Fruit fly (Drosophila melanogaster) S2 (cell line): ENCODE results near the gene CG11286.

Source experiments
- CG8478 ChIP-seq: fragments of >200 bp; optimal IDR thresholded peaks from 2 replicates; lab custom pipeline; 2018
- CTCF ChIP-seq, 2 experiments: fragments of >200 bp; optimal IDR thresholded peaks; 2 replicates each; lab custom pipeline; 2018

Gene CG11286

dm6 chr3R:7771656-7772055 lies at the start of gene CG11286:
TSS of gene CG11286 (minus strand) at chr3R:7771756.
- no peak for TF ChIP-seq CTCF (optimal IDR thresholded peaks at IDR 0.05; lab: Kevin White, UChicago)
- no peak for TF ChIP-seq CG8478 (lab: Kevin White, UChicago)

- TF ChIP-seq CG8478 (lab: Kevin White, UChicago) (no peak), CTCF (optimal IDR thresholded peaks at IDR 0.05; lab: Kevin White, UChicago) (no peak)
Observed at dm6 chr3R:7813981-7814529, 42.5 kb upstream of the CG11286 start, which contains the start of gene CG34384. TSS of gene CG34384 (plus strand) at chr3R:7814361.

dm6 chr3R:7813518-7813917 lies 42.0 kb upstream of the CG11286 start:
- TF ChIP-seq CTCF (optimal IDR thresholded peaks at IDR 0.05; lab: Kevin White, UChicago) (no peak), CG8478 (lab: Kevin White, UChicago) (no peak)

- no peak for TF ChIP-seq CTCF (optimal IDR thresholded peaks at IDR 0.05; lab: Kevin White, UChicago)
- no peak for TF ChIP-seq CG8478 (lab: Kevin White, UChicago)
Observed at dm6 chr3R:7811514-7811913, 40.0 kb upstream of the CG11286 start, which contains the start of gene CG31473. TSS of gene CG31473 (plus strand) at chr3R:7811814.

DNA sequence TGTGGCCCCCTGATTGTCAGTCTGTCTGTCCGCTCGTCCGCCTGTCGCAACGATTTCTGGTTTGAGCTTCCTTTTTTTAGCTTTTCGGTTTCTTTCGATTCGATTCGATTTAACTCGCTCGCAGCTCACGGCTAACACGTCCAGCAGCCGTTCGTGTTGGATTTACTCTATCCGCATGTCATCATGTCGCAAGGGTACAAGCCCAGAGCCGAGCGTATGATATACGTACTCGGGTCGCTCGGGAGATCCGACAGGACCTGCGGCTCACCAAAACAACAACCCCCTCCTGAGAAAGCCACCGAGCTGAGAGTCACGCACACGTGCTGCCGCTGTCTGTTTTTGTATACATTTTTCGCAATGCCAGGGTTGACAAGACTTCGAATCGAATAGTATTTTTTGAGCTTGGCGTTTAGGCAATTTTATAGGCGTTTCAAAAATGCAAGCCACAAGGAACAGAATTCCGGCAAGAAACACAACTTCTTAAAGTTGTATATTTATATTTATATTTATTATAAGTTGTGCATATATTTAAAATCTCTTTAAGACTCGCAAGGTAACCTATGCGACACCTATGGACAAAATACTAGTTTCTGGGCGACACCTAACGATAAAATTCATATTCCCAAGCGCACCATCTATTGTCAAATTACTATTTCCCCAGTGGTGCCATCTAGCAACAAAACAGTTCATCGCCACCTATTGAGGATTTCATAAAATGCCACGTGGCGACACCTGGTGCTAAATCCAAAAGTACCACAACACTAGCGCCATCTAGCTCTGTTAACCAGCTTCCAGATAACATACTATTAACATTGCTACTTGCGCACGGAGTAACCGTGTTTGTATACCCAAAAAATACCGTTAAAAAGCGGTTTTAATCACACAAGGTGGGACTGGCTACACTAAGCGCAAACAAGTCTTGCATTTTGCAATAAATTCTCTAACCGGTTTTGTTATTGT lies 38.4 kb upstream of the CG11286 start, which contains the start of the genes CG2993 and sgll:
TSS of gene CG2993 (minus strand) at position 353 of the 960 bp plus-strand sequence.
TSS of gene sgll (plus strand) at position 871 of the 960 bp plus-strand sequence.
- no peak for TF ChIP-seq CG8478 (lab: Kevin White, UChicago)
- TF ChIP-seq CTCF (optimal IDR thresholded peaks at IDR 0.05; lab: Kevin White, UChicago), result peak; percentile 100

DNA sequence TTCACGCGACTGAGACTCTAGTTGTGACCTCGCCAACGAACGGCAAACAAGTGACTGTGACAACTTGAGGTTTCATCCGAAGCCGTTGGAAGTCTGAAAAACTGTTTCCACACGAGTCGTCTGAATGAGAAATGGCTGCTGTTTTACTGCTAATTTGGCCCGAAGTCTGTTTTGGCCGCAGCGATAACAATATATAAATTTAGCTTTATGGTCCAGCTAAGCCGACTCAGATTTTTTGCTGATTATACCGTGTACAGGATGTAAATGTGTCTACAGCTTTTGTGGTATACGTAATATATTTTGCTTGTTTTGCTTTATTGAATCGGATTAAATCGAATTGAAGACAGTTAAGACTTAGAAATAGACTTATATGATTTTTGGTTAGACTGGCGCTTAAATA lies 32.8 kb upstream of the CG11286 start, which contains the start of gene CG18268:
TSS of gene CG18268 (minus strand) at position 101 of the 400 bp plus-strand sequence.
- TF ChIP-seq CG8478 (lab: Kevin White, UChicago) (no peak), CTCF (optimal IDR thresholded peaks at IDR 0.05; lab: Kevin White, UChicago) (no peak)

- no peak for TF ChIP-seq CG8478 (lab: Kevin White, UChicago)
- TF ChIP-seq CTCF (optimal IDR thresholded peaks at IDR 0.05; lab: Kevin White, UChicago), result no peak
Observed at dm6 chr3R:7802693-7803092, 31.1 kb upstream of the CG11286 start, which contains the start of gene CG3014. TSS of gene CG3014 (minus strand) at chr3R:7802793.

DNA sequence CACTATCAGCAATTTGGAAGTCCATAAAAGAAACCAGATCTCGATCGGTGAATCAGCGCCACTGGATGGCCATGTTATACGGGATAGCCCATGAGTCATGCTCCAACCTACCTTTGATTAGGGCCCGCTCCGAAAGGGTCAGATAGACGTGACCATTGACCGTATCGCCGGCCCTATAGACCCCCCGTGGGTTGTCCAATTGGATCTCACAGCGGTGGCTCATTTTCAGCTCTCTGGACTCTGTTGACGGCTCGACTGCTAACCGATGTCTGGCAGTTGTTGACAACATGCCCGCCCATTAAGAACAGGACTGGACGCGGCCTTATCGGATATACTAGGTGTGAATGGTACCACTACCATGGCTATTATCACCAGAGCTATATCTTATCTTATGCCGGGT lies 27.0 kb upstream of the CG11286 start, which contains the start of gene CG18744:
TSS of gene CG18744 (minus strand) at position 247 of the 400 bp plus-strand sequence.
- TF ChIP-seq CG8478 (lab: Kevin White, UChicago) (no peak), CTCF (optimal IDR thresholded peaks at IDR 0.05; lab: Kevin White, UChicago) (no peak)

DNA sequence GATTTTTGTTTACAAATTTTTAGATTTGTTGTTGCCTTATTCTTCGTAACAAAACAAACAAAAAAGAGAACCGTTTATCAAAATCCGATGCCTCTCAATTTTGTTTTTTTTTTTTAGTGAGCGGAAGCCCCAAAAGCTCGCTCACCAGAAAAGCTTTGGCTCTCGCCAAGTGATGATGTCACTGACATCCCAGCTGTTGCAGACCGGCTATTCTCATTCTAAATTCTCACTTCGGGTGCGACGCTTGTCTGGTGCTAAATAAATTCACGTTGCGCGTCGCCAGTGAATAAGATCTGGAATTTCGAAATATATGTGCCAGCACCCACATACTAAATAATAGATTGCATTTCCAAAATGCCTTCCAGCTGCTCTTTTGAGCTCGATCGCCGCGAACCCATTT lies 22.3 kb upstream of the CG11286 start, which contains the start of gene CG2641:
TSS of gene CG2641 (plus strand) at position 215 of the 400 bp plus-strand sequence.
- TF ChIP-seq CTCF (optimal IDR thresholded peaks at IDR 0.05; lab: Kevin White, UChicago), result no peak
- no peak for TF ChIP-seq CG8478 (lab: Kevin White, UChicago)

dm6 chr3R:7790583-7791034 lies 19.1 kb upstream of the CG11286 start, which contains the start of gene CG10086:
TSS of gene CG10086 (plus strand) at chr3R:7790633.
- no peak for TF ChIP-seq CTCF (optimal IDR thresholded peaks at IDR 0.05; lab: Kevin White, UChicago)
- no peak for TF ChIP-seq CG8478 (lab: Kevin White, UChicago)

DNA sequence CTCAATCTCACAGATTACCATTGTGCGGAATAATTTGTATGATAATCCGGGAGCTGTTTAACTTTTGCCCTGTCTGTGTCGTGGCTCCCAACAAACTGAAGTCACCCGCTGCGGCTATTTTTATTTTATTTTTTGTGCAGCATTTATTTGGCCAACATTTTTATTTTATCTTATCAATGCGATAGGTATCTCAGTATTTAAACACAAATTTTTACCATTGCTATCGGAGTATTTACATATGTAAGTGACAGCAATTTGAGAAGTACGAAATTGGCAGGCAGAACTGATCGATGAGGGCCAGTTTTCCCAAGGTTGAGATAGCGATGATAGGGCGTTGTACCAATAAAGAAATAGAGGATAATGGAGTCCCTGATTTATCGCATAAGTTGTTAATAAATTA lies 18.5 kb upstream of the CG11286 start, which contains the start of gene CG18746:
TSS of gene CG18746 (minus strand) at position 101 of the 400 bp plus-strand sequence.
- TF ChIP-seq CG8478 (lab: Kevin White, UChicago), result no peak

DNA sequence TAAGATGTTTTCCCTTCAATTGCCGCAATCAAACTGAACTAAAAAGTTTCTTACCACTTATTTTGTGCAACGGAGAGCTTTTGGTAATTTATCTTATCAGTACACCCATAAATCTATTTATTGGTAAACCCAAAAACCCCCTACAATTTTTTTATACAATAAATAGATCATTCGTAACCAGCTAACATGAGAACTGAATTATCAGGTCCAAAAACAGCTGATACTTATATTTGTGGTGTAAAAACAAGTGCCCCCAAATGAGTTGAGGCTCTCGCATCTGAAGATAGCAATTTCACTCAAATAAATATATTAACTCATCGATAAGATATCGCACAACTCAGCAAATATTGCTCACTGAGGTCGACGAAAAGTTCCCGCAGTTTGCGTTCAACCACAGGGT lies 16.3 kb upstream of the CG11286 start, which contains the start of gene CG18748:
TSS of gene CG18748 (minus strand) at position 25 of the 400 bp plus-strand sequence.
- TF ChIP-seq CTCF (optimal IDR thresholded peaks at IDR 0.05; lab: Kevin White, UChicago), result no peak
- no peak for TF ChIP-seq CG8478 (lab: Kevin White, UChicago)

dm6 chr3R:7785784-7786183 lies 14.2 kb upstream of the CG11286 start, which contains the start of gene CG18745:
TSS of gene CG18745 (minus strand) at chr3R:7786119.
- no peak for TF ChIP-seq CG8478 (lab: Kevin White, UChicago)
- no peak for TF ChIP-seq CTCF (optimal IDR thresholded peaks at IDR 0.05; lab: Kevin White, UChicago)
